Worm (Caenorhabditis elegans) whole organism, L4 larva: ENCODE measurements around the gene dsl-6.
"Not testable (repeated sequence)": the region's sequence is repeated elsewhere in the genome, so short reads cannot be mapped to it uniquely, and the experiment has no call there.

ENCODE experiments used
- F49E8.2 ChIP-seq: sonication (generic microtip); optimal IDR thresholded peaks from 2 replicates; lab custom pipeline; 2016; ENCODE audit warnings: missing compliant biosample characterization, mild to moderate bottlenecking, missing genetic modification characterization, borderline replicate concordance
- ama-1 ChIP-seq: fragments of 150-350 bp; optimal IDR thresholded peaks from 2 replicates; lab custom pipeline; 2014; ENCODE audit warnings: inconsistent platforms, mixed read lengths
- ceh-28 ChIP-seq: fragments of 150-350 bp; optimal IDR thresholded peaks from 2 replicates; lab custom pipeline; 2014; ENCODE audit warnings: missing biosample characterization, missing genetic modification reagents, missing genetic modification characterization
- ces-1 ChIP-seq: fragments of 150-350 bp; sonication (generic microtip); optimal IDR thresholded peaks from 4 replicates; lab custom pipeline; 2014; ENCODE audit warnings: missing biosample characterization, missing genetic modification reagents, missing genetic modification characterization
- lin-15B ChIP-seq: fragments of 150-350 bp; sonication (generic microtip); optimal IDR thresholded peaks from 3 replicates; lab custom pipeline; 2014; ENCODE audit warnings: missing biosample characterization, missing genetic modification characterization
- lsy-2 ChIP-seq, 2 experiments: fragments of 150-350 bp in 1 of 2; sonication (generic microtip) in 1 of 2; optimal IDR thresholded peaks; 2 replicates each; lab custom pipeline; 2014 to 2017; ENCODE audit warnings: missing biosample characterization in 2 of 2, missing genetic modification characterization in 2 of 2
- nhr-237 ChIP-seq: sonication (generic microtip); optimal IDR thresholded peaks from 2 replicates; lab custom pipeline; 2017; ENCODE audit warnings: missing biosample characterization, missing genetic modification characterization
- nhr-25 ChIP-seq: sonication (generic microtip); optimal IDR thresholded peaks from 2 replicates; lab custom pipeline; 2017; ENCODE audit warnings: missing genetic modification characterization, mild to moderate bottlenecking, missing compliant biosample characterization, antibody characterized with exemption, moderate library complexity, borderline replicate concordance; ENCODE audit not compliant: insufficient read depth
- pha-4 ChIP-seq, 2 experiments: fragments of 150-350 bp in 1 of 2; fragments of 200-800 bp in 1 of 2; sonication (Bioruptor generic) in 1 of 2; IDR thresholded peaks in 1 of 2; optimal IDR thresholded peaks in 1 of 2; 2 replicates each; pipeline versions ENCODE4 v1.3.6 to Lab custom; 2014 to 2022; ENCODE audit warnings: missing genetic modification characterization in 2 of 2, missing genetic modification reagents in 2 of 2, missing biosample characterization in 1 of 2, missing compliant biosample characterization in 1 of 2

ce11 chrIV:11406127-11406526 is 8.0 kb upstream of the dsl-6 start:
- not testable (repeated sequence) for TF ChIP-seq pha-4 (GFP tag; IDR thresholded peaks at IDR 0.05; lab: Robert Waterston, UW); pha-4 (tag; optimal IDR thresholded peaks at IDR 0.05; lab: Kevin White, UChicago); nhr-25 (tag; lab: Kevin White, UChicago); ces-1 (GFP tag; lab: Kevin White, UChicago); F49E8.2 (tag; lab: Kevin White, UChicago); ceh-28; lin-15B (tag; lab: Kevin White, UChicago); ama-1 (lab: Kevin White, UChicago); lsy-2 (tag; optimal IDR thresholded peaks at IDR 0.05; lab: Kevin White, UChicago); nhr-237 (tag; lab: Kevin White, UChicago)
